Worm (Caenorhabditis elegans) whole organism, L4 larva: ENCODE results near the gene unc-6.

Experiments used
- F44E2.7 ChIP-seq: fragments of 200-800 bp; sonication (Bioruptor generic); IDR thresholded peaks from 2 replicates; pipeline ENCODE4 v2.1.2; 2022; ENCODE audit warnings: missing genetic modification characterization, missing compliant biosample characterization
- Y5F2A.4 ChIP-seq: fragments of 200-800 bp; sonication (Bioruptor generic); optimal IDR thresholded peaks from 2 replicates; lab custom pipeline; 2018; ENCODE audit warnings: mild to moderate bottlenecking, missing genetic modification characterization, missing compliant biosample characterization
- jun-1 ChIP-seq: fragments of 150-350 bp; optimal IDR thresholded peaks from 2 replicates; lab custom pipeline; 2014; ENCODE audit warnings: missing biosample characterization, missing genetic modification reagents, missing genetic modification characterization
- lin-13 ChIP-seq: fragments of 150-350 bp; optimal IDR thresholded peaks from 2 replicates; lab custom pipeline; 2014; ENCODE audit warnings: missing biosample characterization, missing genetic modification reagents, missing genetic modification characterization
- lin-15B ChIP-seq: fragments of 150-350 bp; sonication (generic microtip); optimal IDR thresholded peaks from 3 replicates; lab custom pipeline; 2014; ENCODE audit warnings: missing biosample characterization, missing genetic modification characterization
- lsy-2 ChIP-seq, 2 experiments: fragments of 150-350 bp in 1 of 2; sonication (generic microtip) in 1 of 2; optimal IDR thresholded peaks; 2 replicates each; lab custom pipeline; 2014 to 2017; ENCODE audit warnings: missing biosample characterization in 2 of 2, missing genetic modification characterization in 2 of 2
- nhr-28 ChIP-seq: fragments of 150-350 bp; optimal IDR thresholded peaks from 2 replicates; lab custom pipeline; 2014; ENCODE audit warnings: missing biosample characterization, missing genetic modification characterization
- saeg-2 ChIP-seq: fragments of 200-800 bp; sonication (Bioruptor generic); IDR thresholded peaks from 2 replicates; pipeline ENCODE4 v1.3.6; 2022; ENCODE audit warnings: missing genetic modification reagents, missing genetic modification characterization, missing compliant biosample characterization
- snpc-1.2 ChIP-seq: fragments of 200-800 bp; sonication (Bioruptor generic); IDR thresholded peaks from 2 replicates; pipeline ENCODE4 v1.3.6; 2022; ENCODE audit warnings: missing genetic modification reagents, missing genetic modification characterization, missing compliant biosample characterization
- unc-130 ChIP-seq: sonication (generic microtip); optimal IDR thresholded peaks from 2 replicates; lab custom pipeline; 2016; ENCODE audit warnings: missing genetic modification reagents, missing genetic modification characterization, missing compliant biosample characterization
- zag-1 ChIP-seq: fragments of 150-350 bp; optimal IDR thresholded peaks from 2 replicates; lab custom pipeline; 2014; ENCODE audit warnings: missing biosample characterization, missing genetic modification characterization

DNA sequence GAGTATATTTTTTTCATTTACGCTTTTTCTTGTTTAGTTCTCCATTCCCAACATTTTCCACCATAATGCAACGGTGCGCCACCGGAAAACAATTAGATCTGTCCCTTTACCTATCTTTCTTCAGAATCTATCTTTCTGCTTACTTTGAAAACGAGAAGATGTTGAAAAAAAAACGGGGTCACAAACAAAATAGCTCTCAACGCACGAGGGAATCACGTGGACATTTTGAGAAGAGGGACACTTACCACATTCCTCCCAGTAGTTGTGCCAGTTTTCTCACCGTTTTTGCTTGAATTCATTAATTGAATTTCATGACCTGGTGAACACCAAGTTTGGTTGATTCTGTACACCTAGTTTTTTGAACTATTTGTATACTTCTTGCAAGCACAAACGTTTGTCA lies 26.7 kb downstream of the unc-6 start:
- TF ChIP-seq zag-1 (no peak), lin-15B (tag; lab: Kevin White, UChicago) (no peak), unc-130 (GFP tag; lab: Kevin White, UChicago) (no peak), nhr-28 (no peak), snpc-1.2 (GFP tag; lab: Robert Waterston, UW) (no peak), lsy-2 (tag; optimal IDR thresholded peaks at IDR 0.05; lab: Kevin White, UChicago) (no peak), F44E2.7 (GFP tag; lab: Robert Waterston, UW) (no peak), lin-13 (no peak), jun-1 (tag; lab: Kevin White, UChicago) (no peak), saeg-2 (GFP tag; lab: Robert Waterston, UW) (no peak), Y5F2A.4 (GFP tag; lab: Kevin White, UChicago) (no peak)
